Fruit fly (Drosophila melanogaster) whole organism, embryonic: ENCODE results near the gene lilli.
A peak's percentile ranks its signal among the peaks of the same experiment; 100 is the strongest.

Experiments
- Atf6 ChIP-seq: fragments of 200-800 bp; sonication (Bioruptor generic); IDR thresholded peaks from 2 replicates; pipeline ENCODE4 v1.3.6; 2022; ENCODE audit warnings: missing biosample characterization, missing genetic modification characterization
- C15 ChIP-seq: fragments of 200-800 bp; sonication (Bioruptor generic); IDR thresholded peaks from 3 replicates; pipeline ENCODE4 v1.3.6; 2022; ENCODE audit warnings: missing biosample characterization, missing genetic modification characterization
- CG10147 ChIP-seq: fragments of 200-800 bp; sonication (Bioruptor generic); optimal IDR thresholded peaks from 2 replicates; lab custom pipeline; 2019; ENCODE audit warnings: missing biosample characterization, mild to moderate bottlenecking, missing genetic modification characterization, moderate library complexity
- CG1024 ChIP-seq: fragments of 200-800 bp; sonication (Bioruptor generic); IDR thresholded peaks from 2 replicates; pipeline ENCODE4 v1.3.6; 2022; ENCODE audit warnings: missing biosample characterization, missing genetic modification characterization
- CG10431 ChIP-seq: fragments of 200-800 bp; sonication (Bioruptor generic); optimal IDR thresholded peaks from 3 replicates; lab custom pipeline; 2018; ENCODE audit warnings: missing biosample characterization, mild to moderate bottlenecking, missing genetic modification characterization
- CG11456 ChIP-seq: fragments of 200-800 bp; sonication (Bioruptor generic); IDR thresholded peaks from 3 replicates; pipeline ENCODE4 v1.3.6; 2022; ENCODE audit warnings: missing biosample characterization, missing genetic modification characterization
- CG11504 ChIP-seq: fragments of 200-800 bp; sonication (Bioruptor generic); optimal IDR thresholded peaks from 3 replicates; lab custom pipeline; 2019; ENCODE audit warnings: missing biosample characterization, mild to moderate bottlenecking, missing genetic modification characterization, moderate library complexity
- CG13424 ChIP-seq: fragments of 200-800 bp; sonication (Bioruptor generic); optimal IDR thresholded peaks from 2 replicates; lab custom pipeline; 2019; ENCODE audit warnings: missing biosample characterization, mild to moderate bottlenecking, missing genetic modification characterization, moderate library complexity
- CG14441 ChIP-seq: fragments of 200-800 bp; sonication (Bioruptor generic); IDR thresholded peaks from 2 replicates; pipeline ENCODE4 v1.3.6; 2022; ENCODE audit warnings: missing biosample characterization, missing genetic modification characterization
- CG1529 ChIP-seq: fragments of 200-800 bp; sonication (Bioruptor generic); optimal IDR thresholded peaks from 3 replicates; lab custom pipeline; 2018; ENCODE audit warnings: missing biosample characterization, missing genetic modification characterization
- CG16813 ChIP-seq: fragments of 200-800 bp; sonication (Bioruptor generic); IDR thresholded peaks from 3 replicates; pipeline ENCODE4 v1.3.6; 2022; ENCODE audit warnings: missing biosample characterization, missing genetic modification characterization; ENCODE audit not compliant: partially characterized antibody
- CG16815 ChIP-seq: fragments of 200-800 bp; sonication (Bioruptor generic); optimal IDR thresholded peaks from 3 replicates; lab custom pipeline; 2017; ENCODE audit warnings: missing biosample characterization, mild to moderate bottlenecking, missing genetic modification characterization
- CG1832 ChIP-seq: fragments of 200-800 bp; sonication (Bioruptor generic); optimal IDR thresholded peaks from 2 replicates; lab custom pipeline; 2017; ENCODE audit warnings: missing biosample characterization, mild to moderate bottlenecking, missing genetic modification characterization, inconsistent platforms
- CG2116 ChIP-seq: fragments of 200-800 bp; sonication (Bioruptor generic); optimal IDR thresholded peaks from 3 replicates; lab custom pipeline; 2018; ENCODE audit warnings: missing biosample characterization, mild to moderate bottlenecking, missing genetic modification characterization
- CG2120 ChIP-seq: fragments of 200-800 bp; sonication (Bioruptor generic); optimal IDR thresholded peaks from 3 replicates; lab custom pipeline; 2016; ENCODE audit warnings: missing biosample characterization, missing genetic modification characterization
- CG3838 ChIP-seq: fragments of 200-800 bp; sonication (Bioruptor generic); optimal IDR thresholded peaks from 3 replicates; lab custom pipeline; 2016; ENCODE audit warnings: missing biosample characterization, missing genetic modification characterization
- CG4360 ChIP-seq: fragments of 200-800 bp; sonication (Bioruptor generic); IDR thresholded peaks from 2 replicates; pipeline ENCODE4 v1.3.6; 2022; ENCODE audit warnings: missing biosample characterization, missing genetic modification characterization
- CG8388 ChIP-seq: fragments of 200-800 bp; sonication (Bioruptor generic); optimal IDR thresholded peaks from 2 replicates; lab custom pipeline; 2019; ENCODE audit warnings: missing biosample characterization, mild to moderate bottlenecking, missing genetic modification characterization, moderate library complexity
- CG8478 ChIP-seq: fragments of >200 bp; optimal IDR thresholded peaks from 2 replicates; lab custom pipeline; 2018
- CkIIα-i1 ChIP-seq: fragments of 200-800 bp; sonication (Bioruptor generic); IDR thresholded peaks from 2 replicates; pipeline ENCODE4 v1.3.6; 2022; ENCODE audit warnings: missing biosample characterization, missing genetic modification characterization
- CoRest ChIP-seq: fragments of 200-800 bp; sonication (Bioruptor generic); optimal IDR thresholded peaks from 3 replicates; lab custom pipeline; 2018; ENCODE audit warnings: missing biosample characterization, mild to moderate bottlenecking, missing genetic modification characterization, moderate library complexity
- Dp ChIP-seq: fragments of 200-800 bp; sonication (Bioruptor generic); optimal IDR thresholded peaks from 2 replicates; lab custom pipeline; 2018; ENCODE audit warnings: missing biosample characterization, mild to moderate bottlenecking, missing genetic modification characterization, moderate library complexity
- Drgx ChIP-seq: fragments of 200-800 bp; sonication (Bioruptor generic); IDR thresholded peaks from 2 replicates; pipeline ENCODE4 v1.3.6; 2022; ENCODE audit warnings: missing biosample characterization, missing genetic modification characterization
- Hey ChIP-seq: fragments of 200-800 bp; sonication (Bioruptor generic); optimal IDR thresholded peaks from 3 replicates; lab custom pipeline; 2018; ENCODE audit warnings: missing biosample characterization, mild to moderate bottlenecking, missing genetic modification characterization
- Scr ChIP-seq: fragments of 200-800 bp; sonication (Bioruptor generic); IDR thresholded peaks from 2 replicates; pipeline ENCODE4 v1.3.6; 2022; ENCODE audit warnings: missing biosample characterization, missing genetic modification characterization; ENCODE audit not compliant: partially characterized antibody
- Sox102F ChIP-seq: fragments of 200-800 bp; sonication (Bioruptor generic); optimal IDR thresholded peaks from 2 replicates; lab custom pipeline; 2018; ENCODE audit warnings: missing biosample characterization, mild to moderate bottlenecking, missing genetic modification characterization, moderate library complexity
- Sry-β ChIP-seq: fragments of 200-800 bp; sonication (Bioruptor generic); optimal IDR thresholded peaks from 2 replicates; lab custom pipeline; 2018; ENCODE audit warnings: missing biosample characterization, mild to moderate bottlenecking, missing genetic modification characterization, moderate library complexity
- TFAM ChIP-seq: fragments of 200-800 bp; sonication (Bioruptor generic); optimal IDR thresholded peaks from 2 replicates; lab custom pipeline; 2017; ENCODE audit warnings: missing biosample characterization, missing genetic modification characterization, inconsistent platforms
- ab ChIP-seq: fragments of 200-800 bp; sonication (Bioruptor generic); optimal IDR thresholded peaks from 2 replicates; lab custom pipeline; 2016; ENCODE audit warnings: missing biosample characterization, missing genetic modification characterization
- ash1 ChIP-seq: fragments of 200-800 bp; sonication (Bioruptor generic); optimal IDR thresholded peaks from 2 replicates; lab custom pipeline; 2018; ENCODE audit warnings: missing biosample characterization, mild to moderate bottlenecking, missing genetic modification characterization
- cas ChIP-seq: fragments of 200-800 bp; sonication (Bioruptor generic); IDR thresholded peaks from 2 replicates; pipeline ENCODE4 v1.3.6; 2022; ENCODE audit warnings: missing biosample characterization, missing genetic modification characterization
- dmrt11E ChIP-seq: fragments of 200-800 bp; sonication (Bioruptor generic); optimal IDR thresholded peaks from 3 replicates; lab custom pipeline; 2018; ENCODE audit warnings: missing biosample characterization, mild to moderate bottlenecking, missing genetic modification characterization, moderate library complexity
- fd64A ChIP-seq: fragments of 200-800 bp; sonication (Bioruptor generic); optimal IDR thresholded peaks from 3 replicates; lab custom pipeline; 2018; ENCODE audit warnings: missing biosample characterization, mild to moderate bottlenecking, missing genetic modification characterization
- fru ChIP-seq: fragments of >200 bp; optimal IDR thresholded peaks from 2 replicates; lab custom pipeline; 2017
- gfzf ChIP-seq: fragments of 200-800 bp; sonication (Bioruptor generic); optimal IDR thresholded peaks from 2 replicates; lab custom pipeline; 2016; ENCODE audit warnings: missing biosample characterization, mild to moderate bottlenecking, missing genetic modification characterization, moderate library complexity
- h ChIP-seq: fragments of >200 bp; optimal IDR thresholded peaks from 2 replicates; lab custom pipeline; 2017
- hb ChIP-seq: fragments of 200-800 bp; sonication (Bioruptor generic); IDR thresholded peaks from 3 replicates; pipeline ENCODE4 v1.3.6; 2022; ENCODE audit warnings: missing biosample characterization, missing genetic modification characterization; ENCODE audit not compliant: partially characterized antibody
- kay ChIP-seq: fragments of 200-800 bp; sonication (Bioruptor generic); optimal IDR thresholded peaks from 2 replicates; lab custom pipeline; 2016; ENCODE audit warnings: missing biosample characterization, missing genetic modification characterization
- oc ChIP-seq: fragments of 200-800 bp; sonication (Bioruptor generic); optimal IDR thresholded peaks from 2 replicates; lab custom pipeline; 2018; ENCODE audit warnings: missing biosample characterization, mild to moderate bottlenecking, missing genetic modification characterization, moderate library complexity
- onecut ChIP-seq: fragments of 200-800 bp; sonication (Bioruptor generic); IDR thresholded peaks from 2 replicates; pipeline ENCODE4 v1.3.6; 2022; ENCODE audit warnings: missing biosample characterization, missing genetic modification characterization
- pfk ChIP-seq: fragments of 200-800 bp; sonication (Bioruptor generic); optimal IDR thresholded peaks from 2 replicates; lab custom pipeline; 2018; ENCODE audit warnings: missing biosample characterization, mild to moderate bottlenecking, missing genetic modification characterization, moderate library complexity
- phol ChIP-seq: fragments of 200-800 bp; sonication (Bioruptor generic); optimal IDR thresholded peaks from 3 replicates; lab custom pipeline; 2018; ENCODE audit warnings: missing biosample characterization, mild to moderate bottlenecking, missing genetic modification characterization, moderate library complexity
- psq ChIP-seq: fragments of 200-800 bp; sonication (Bioruptor generic); optimal IDR thresholded peaks from 2 replicates; lab custom pipeline; 2017; ENCODE audit warnings: missing biosample characterization, missing genetic modification characterization
- ranshi ChIP-seq: fragments of 200-800 bp; sonication (Bioruptor generic); IDR thresholded peaks from 2 replicates; pipeline ENCODE4 v1.3.6; 2022; ENCODE audit warnings: missing biosample characterization, missing genetic modification characterization
- ro ChIP-seq: fragments of 200-800 bp; sonication (Bioruptor generic); IDR thresholded peaks from 2 replicates; pipeline ENCODE4 v1.3.6; 2022; ENCODE audit warnings: missing biosample characterization, missing genetic modification characterization
- run ChIP-seq: fragments of 200-800 bp; sonication (Bioruptor generic); optimal IDR thresholded peaks from 3 replicates; lab custom pipeline; 2018; ENCODE audit warnings: missing biosample characterization, mild to moderate bottlenecking, missing genetic modification characterization
- salm ChIP-seq: fragments of 200-800 bp; sonication (Bioruptor generic); optimal IDR thresholded peaks from 2 replicates; lab custom pipeline; 2018; ENCODE audit warnings: missing biosample characterization, mild to moderate bottlenecking, missing genetic modification characterization
- tin ChIP-seq: fragments of 200-800 bp; sonication (Bioruptor generic); optimal IDR thresholded peaks from 3 replicates; lab custom pipeline; 2016; ENCODE audit warnings: missing biosample characterization, missing genetic modification characterization
- vvl ChIP-seq: fragments of 200-800 bp; sonication (Bioruptor generic); IDR thresholded peaks from 2 replicates; pipeline ENCODE4 v1.3.6; 2022; ENCODE audit warnings: missing biosample characterization, missing genetic modification characterization
- z ChIP-seq: fragments of 200-800 bp; sonication (Bioruptor generic); IDR thresholded peaks from 3 replicates; pipeline ENCODE4 v1.3.6; 2022; ENCODE audit warnings: missing biosample characterization, missing genetic modification characterization
- zen ChIP-seq: fragments of 200-800 bp; sonication (Bioruptor generic); optimal IDR thresholded peaks from 3 replicates; lab custom pipeline; 2018; ENCODE audit warnings: missing biosample characterization, mild to moderate bottlenecking, missing genetic modification characterization, moderate library complexity

The lilli gene

dm6 chr2L:2882968-2883702 is 2.6 kb upstream of the lilli start (continued):
- TF ChIP-seq Hey (tag; lab: Kevin White, UChicago) (no peak), CG2116 (peak; percentile 60), CG1529 (GFP tag; lab: Kevin White, UChicago) (no peak), CG3838 (GFP tag; lab: Kevin White, UChicago) (no peak), vvl (GFP tag; lab: Robert Waterston, UW) (peak; percentile 45), oc (tag; lab: Kevin White, UChicago) (peak; percentile 43), ab (no peak), Scr (GFP tag; lab: Robert Waterston, UW) (no peak), CG10431 (GFP tag; lab: Kevin White, UChicago) (no peak), CG11456 (GFP tag; lab: Robert Waterston, UW) (no peak), z (no peak), onecut (GFP tag; lab: Robert Waterston, UW) (peak; percentile 71), tin (GFP tag; lab: Kevin White, UChicago) (no peak), CG10147 (peak; percentile 20), CG16815 (GFP tag; lab: Kevin White, UChicago) (no peak), TFAM (GFP tag; lab: Kevin White, UChicago) (no peak), kay (peak; percentile 46), Sry-β (GFP tag; lab: Kevin White, UChicago) (peak; percentile 2), Dp (GFP tag; lab: Kevin White, UChicago) (no peak), CG1832 (GFP tag; lab: Kevin White, UChicago) (no peak), Drgx (GFP tag; lab: Robert Waterston, UW) (peak; percentile 31; the same call in 1 of the 2 replicates), cas (GFP tag; lab: Robert Waterston, UW) (no peak), fru (lab: Kevin White, UChicago) (no peak), phol (tag; lab: Kevin White, UChicago) (peak; percentile 48), CG1024 (GFP tag; lab: Robert Waterston, UW) (peak; percentile 56; the same call in 1 of the 2 replicates), hb (no peak), CG16813 (GFP tag; lab: Robert Waterston, UW) (no peak), CG2120 (GFP tag; lab: Kevin White, UChicago) (peak; percentile 63), CG13424 (peak; percentile 47), fd64A (GFP tag; lab: Kevin White, UChicago) (no peak), Atf6 (GFP tag; lab: Robert Waterston, UW) (peak; percentile 68), CG14441 (GFP tag; lab: Robert Waterston, UW) (peak; percentile 55), CkIIα-i1 (no peak), ro (GFP tag; lab: Robert Waterston, UW) (no peak), CG8478 (lab: Kevin White, UChicago) (no peak), run (tag; lab: Kevin White, UChicago) (peak; percentile 15), dmrt11E (tag; lab: Kevin White, UChicago) (no peak), salm (tag; lab: Kevin White, UChicago) (no peak), ranshi (GFP tag; lab: Robert Waterston, UW) (peak; percentile 58; the same call in 1 of the 2 replicates), CG4360 (no peak), C15 (GFP tag; lab: Robert Waterston, UW) (no peak), psq (GFP tag; lab: Kevin White, UChicago) (no peak), CG8388 (peak; percentile 9), CG11504 (peak; percentile 57), h (lab: Kevin White, UChicago) (no peak), CoRest (tag; lab: Kevin White, UChicago) (peak; percentile 70), pfk (GFP tag; lab: Kevin White, UChicago) (peak; percentile 3), gfzf (GFP tag; lab: Kevin White, UChicago) (peak; percentile 25), zen (peak; percentile 48), ash1 (GFP tag; lab: Kevin White, UChicago) (no peak), Sox102F (GFP tag; lab: Kevin White, UChicago) (peak; percentile 30)
